Fruit fly (Drosophila melanogaster) whole organism, embryonic: Measurements from ENCODE around the gene CG8765.

Experiments
- B-H1 ChIP-seq: fragments of 200-800 bp; sonication (Bioruptor generic); IDR thresholded peaks from 3 replicates; pipeline ENCODE4 v1.3.6; 2022; ENCODE audit warnings: missing biosample characterization, missing genetic modification characterization
- Bgb ChIP-seq: fragments of 200-800 bp; sonication (Bioruptor generic); IDR thresholded peaks from 2 replicates; pipeline ENCODE4 v1.3.6; 2022; ENCODE audit warnings: missing biosample characterization, missing genetic modification characterization; ENCODE audit not compliant: partially characterized antibody
- C15 ChIP-seq: fragments of 200-800 bp; sonication (Bioruptor generic); IDR thresholded peaks from 3 replicates; pipeline ENCODE4 v1.3.6; 2022; ENCODE audit warnings: missing biosample characterization, missing genetic modification characterization
- CG13287 ChIP-seq: fragments of 200-800 bp; sonication (Bioruptor generic); IDR thresholded peaks from 2 replicates; pipeline ENCODE4 v1.3.6; 2022; ENCODE audit warnings: missing biosample characterization, missing genetic modification characterization; ENCODE audit not compliant: partially characterized antibody
- CG13894 ChIP-seq: fragments of 200-800 bp; sonication (Bioruptor generic); optimal IDR thresholded peaks from 3 replicates; lab custom pipeline; 2018; ENCODE audit warnings: missing biosample characterization, mild to moderate bottlenecking, missing genetic modification characterization, moderate library complexity
- CG17359 ChIP-seq: fragments of 200-800 bp; sonication (Bioruptor generic); optimal IDR thresholded peaks from 3 replicates; lab custom pipeline; 2018; ENCODE audit warnings: missing biosample characterization, mild to moderate bottlenecking, missing genetic modification characterization, moderate library complexity
- CG18476 ChIP-seq: fragments of 200-800 bp; sonication (Bioruptor generic); optimal IDR thresholded peaks from 2 replicates; lab custom pipeline; 2016; ENCODE audit warnings: missing biosample characterization, mild to moderate bottlenecking, missing genetic modification characterization
- CG3065 ChIP-seq: fragments of 200-800 bp; sonication (Bioruptor generic); optimal IDR thresholded peaks from 2 replicates; lab custom pipeline; 2016; ENCODE audit warnings: missing biosample characterization, missing genetic modification characterization
- CG32772 ChIP-seq: fragments of 200-800 bp; sonication (Bioruptor generic); IDR thresholded peaks from 2 replicates; pipeline ENCODE4 v1.3.6; 2022; ENCODE audit warnings: missing biosample characterization, missing genetic modification characterization
- CG4404 ChIP-seq: fragments of 200-800 bp; sonication (Bioruptor generic); IDR thresholded peaks from 2 replicates; pipeline ENCODE4 v1.3.6; 2022; ENCODE audit warnings: missing biosample characterization, missing genetic modification characterization
- CG6654 ChIP-seq: fragments of 200-800 bp; sonication (Bioruptor generic); optimal IDR thresholded peaks from 2 replicates; lab custom pipeline; 2017; ENCODE audit warnings: missing biosample characterization, mild to moderate bottlenecking, missing genetic modification characterization
- CG6791 ChIP-seq: fragments of 200-800 bp; sonication (Bioruptor generic); IDR thresholded peaks from 3 replicates; pipeline ENCODE4 v1.3.6; 2022; ENCODE audit warnings: missing biosample characterization, missing genetic modification characterization; ENCODE audit not compliant: partially characterized antibody
- CG7963 ChIP-seq: fragments of 200-800 bp; sonication (Bioruptor generic); IDR thresholded peaks from 3 replicates; pipeline ENCODE4 v1.3.6; 2022; ENCODE audit warnings: missing biosample characterization, missing genetic modification characterization; ENCODE audit not compliant: partially characterized antibody
- CG8478 ChIP-seq: fragments of >200 bp; optimal IDR thresholded peaks from 2 replicates; lab custom pipeline; 2018
- CG9932 ChIP-seq: fragments of 200-800 bp; sonication (Bioruptor generic); IDR thresholded peaks from 2 replicates; pipeline ENCODE4 v1.3.6; 2022; ENCODE audit warnings: missing biosample characterization, missing genetic modification characterization
- CTCF ChIP-seq: fragments of 200-800 bp; sonication (Bioruptor generic); optimal IDR thresholded peaks from 2 replicates; lab custom pipeline; 2017; ENCODE audit warnings: missing biosample characterization, mild to moderate bottlenecking, missing genetic modification characterization, moderate library complexity
- Dbx ChIP-seq: fragments of 200-800 bp; sonication (Bioruptor generic); IDR thresholded peaks from 3 replicates; pipeline ENCODE4 v1.3.6; 2022; ENCODE audit warnings: missing biosample characterization, missing genetic modification characterization
- Drgx ChIP-seq: fragments of 200-800 bp; sonication (Bioruptor generic); IDR thresholded peaks from 2 replicates; pipeline ENCODE4 v1.3.6; 2022; ENCODE audit warnings: missing biosample characterization, missing genetic modification characterization
- Eip74EF ChIP-seq, 2 experiments: fragments of 200-800 bp in 1 of 2; fragments of >200 bp in 1 of 2; sonication (Bioruptor generic) in 1 of 2; optimal IDR thresholded peaks; 2 replicates each; lab custom pipeline; 2017 to 2019; ENCODE audit warnings: missing biosample characterization in 2 of 2, missing genetic modification characterization in 2 of 2, mild to moderate bottlenecking in 1 of 2, moderate library complexity in 1 of 2
- Ets65A ChIP-seq: fragments of 200-800 bp; sonication (Bioruptor generic); peaks from one replicate; lab custom pipeline; 2016; ENCODE audit warnings: missing biosample characterization, missing genetic modification characterization
- H15 ChIP-seq: fragments of 200-800 bp; sonication (Bioruptor generic); IDR thresholded peaks from 3 replicates; pipeline ENCODE4 v1.3.6; 2022; ENCODE audit warnings: missing biosample characterization, missing genetic modification characterization
- HLH4C ChIP-seq: fragments of 200-800 bp; sonication (Bioruptor generic); IDR thresholded peaks from 3 replicates; pipeline ENCODE4 v1.3.6; 2022; ENCODE audit warnings: missing biosample characterization, missing genetic modification characterization; ENCODE audit not compliant: partially characterized antibody
- Hmr ChIP-seq: fragments of 200-800 bp; sonication (Bioruptor generic); optimal IDR thresholded peaks from 3 replicates; lab custom pipeline; 2017; ENCODE audit warnings: mild to moderate bottlenecking, missing biosample characterization, missing genetic modification reagents, missing genetic modification characterization
- Hr39 ChIP-seq: fragments of >200 bp; optimal IDR thresholded peaks from 2 replicates; lab custom pipeline; 2017
- Max ChIP-seq: fragments of 200-800 bp; sonication (Bioruptor generic); optimal IDR thresholded peaks from 2 replicates; lab custom pipeline; 2016; ENCODE audit warnings: missing biosample characterization, mild to moderate bottlenecking, missing genetic modification characterization
- Med ChIP-seq: fragments of 200-800 bp; sonication (Bioruptor generic); peaks from one replicate; lab custom pipeline; 2016; ENCODE audit warnings: missing biosample characterization, missing genetic modification characterization, mild to moderate bottlenecking, inconsistent platforms, moderate library complexity
- Mrtf ChIP-seq: fragments of 200-800 bp; sonication (Bioruptor generic); IDR thresholded peaks from 3 replicates; pipeline ENCODE4 v1.3.6; 2022; ENCODE audit warnings: missing biosample characterization, missing genetic modification characterization
- Myb ChIP-seq: fragments of 200-800 bp; sonication (Bioruptor generic); optimal IDR thresholded peaks from 2 replicates; lab custom pipeline; 2016; ENCODE audit warnings: missing biosample characterization, missing genetic modification characterization
- Pdp1 ChIP-seq, 2 experiments: fragments of 200-800 bp; sonication (Bioruptor generic); optimal IDR thresholded peaks; 3 replicates each; lab custom pipeline; 2016; ENCODE audit warnings: missing biosample characterization in 2 of 2, missing genetic modification characterization in 2 of 2, mild to moderate bottlenecking in 1 of 2, moderate library complexity in 1 of 2
- Rfx ChIP-seq: fragments of 200-800 bp; sonication (Bioruptor generic); IDR thresholded peaks from 2 replicates; pipeline ENCODE4 v1.3.6; 2022; ENCODE audit warnings: missing biosample characterization, missing genetic modification characterization
- Scr ChIP-seq: fragments of 200-800 bp; sonication (Bioruptor generic); IDR thresholded peaks from 2 replicates; pipeline ENCODE4 v1.3.6; 2022; ENCODE audit warnings: missing biosample characterization, missing genetic modification characterization; ENCODE audit not compliant: partially characterized antibody
- Tbp ChIP-seq: fragments of >200 bp; optimal IDR thresholded peaks from 2 replicates; lab custom pipeline; 2018; ENCODE audit warnings: missing biosample characterization, missing genetic modification characterization
- amos ChIP-seq: fragments of 200-800 bp; sonication (Bioruptor generic); IDR thresholded peaks from 2 replicates; pipeline ENCODE4 v1.3.6; 2022; ENCODE audit warnings: missing biosample characterization, missing genetic modification characterization; ENCODE audit not compliant: partially characterized antibody
- ato ChIP-seq: fragments of 200-800 bp; sonication (Bioruptor generic); IDR thresholded peaks from 2 replicates; pipeline ENCODE4 v1.3.6; 2022; ENCODE audit warnings: missing biosample characterization, missing genetic modification characterization; ENCODE audit not compliant: partially characterized antibody
- bsh ChIP-seq, 2 experiments: fragments of 200-800 bp; sonication (Bioruptor generic); optimal IDR thresholded peaks; 2 replicates each; lab custom pipeline; 2017 to 2018; ENCODE audit warnings: mild to moderate bottlenecking in 2 of 2, missing biosample characterization in 2 of 2, missing genetic modification characterization in 2 of 2, moderate library complexity in 1 of 2
- jigr1 ChIP-seq: fragments of 200-800 bp; sonication (Bioruptor generic); IDR thresholded peaks from 3 replicates; pipeline ENCODE4 v1.3.6; 2022; ENCODE audit warnings: missing biosample characterization, missing genetic modification characterization
- mam ChIP-seq: fragments of 200-800 bp; sonication (Bioruptor generic); optimal IDR thresholded peaks from 3 replicates; lab custom pipeline; 2016; ENCODE audit warnings: missing biosample characterization, missing genetic modification characterization
- nerfin-2 ChIP-seq: fragments of 200-800 bp; sonication (Bioruptor generic); IDR thresholded peaks from 2 replicates; pipeline ENCODE4 v1.3.6; 2022; ENCODE audit warnings: missing biosample characterization, missing genetic modification characterization; ENCODE audit not compliant: partially characterized antibody
- nom ChIP-seq: fragments of 200-800 bp; sonication (Bioruptor generic); optimal IDR thresholded peaks from 2 replicates; lab custom pipeline; 2017; ENCODE audit warnings: missing biosample characterization, missing genetic modification characterization, mild to moderate bottlenecking, moderate library complexity, missing genetic modification reagents
- pan ChIP-seq, 4 experiments: fragments of >200 bp in 3 of 4; fragments of 200-800 bp in 1 of 4; sonication (Bioruptor generic) in 1 of 4; optimal IDR thresholded peaks in 3 of 4; IDR thresholded peaks in 1 of 4; 2 replicates each; pipeline versions ENCODE4 v1.3.6 to Lab custom; 2017 to 2022; ENCODE audit warnings: missing biosample characterization in 2 of 4, missing genetic modification characterization in 2 of 4, mixed read lengths in 1 of 4
- pita ChIP-seq: fragments of 200-800 bp; sonication (Bioruptor generic); optimal IDR thresholded peaks from 2 replicates; lab custom pipeline; 2017; ENCODE audit warnings: missing biosample characterization, mild to moderate bottlenecking, missing genetic modification characterization
- pzg ChIP-seq: fragments of 200-800 bp; sonication (Bioruptor generic); optimal IDR thresholded peaks from 3 replicates; lab custom pipeline; 2018; ENCODE audit warnings: missing biosample characterization, mild to moderate bottlenecking, missing genetic modification characterization, moderate library complexity
- ro ChIP-seq: fragments of 200-800 bp; sonication (Bioruptor generic); IDR thresholded peaks from 2 replicates; pipeline ENCODE4 v1.3.6; 2022; ENCODE audit warnings: missing biosample characterization, missing genetic modification characterization
- sens ChIP-seq: fragments of 200-800 bp; sonication (Bioruptor generic); peaks from one replicate; lab custom pipeline; 2016; ENCODE audit warnings: missing biosample characterization, missing genetic modification characterization
- sqz ChIP-seq: fragments of 200-800 bp; sonication (Bioruptor generic); optimal IDR thresholded peaks from 3 replicates; lab custom pipeline; 2018; ENCODE audit warnings: missing biosample characterization, mild to moderate bottlenecking, missing genetic modification characterization
- sr ChIP-seq: fragments of 200-800 bp; sonication (Bioruptor generic); IDR thresholded peaks from 3 replicates; pipeline ENCODE4 v1.3.6; 2022; ENCODE audit warnings: missing biosample characterization, missing genetic modification characterization
- tna ChIP-seq: fragments of 200-800 bp; sonication (Bioruptor generic); IDR thresholded peaks from 2 replicates; pipeline ENCODE4 v1.3.6; 2022; ENCODE audit warnings: missing biosample characterization, missing genetic modification characterization; ENCODE audit not compliant: partially characterized antibody
- trh ChIP-seq: fragments of 200-800 bp; sonication (Bioruptor generic); optimal IDR thresholded peaks from 2 replicates; lab custom pipeline; 2016; ENCODE audit warnings: missing biosample characterization, missing genetic modification characterization

The CG8765 gene

DNA sequence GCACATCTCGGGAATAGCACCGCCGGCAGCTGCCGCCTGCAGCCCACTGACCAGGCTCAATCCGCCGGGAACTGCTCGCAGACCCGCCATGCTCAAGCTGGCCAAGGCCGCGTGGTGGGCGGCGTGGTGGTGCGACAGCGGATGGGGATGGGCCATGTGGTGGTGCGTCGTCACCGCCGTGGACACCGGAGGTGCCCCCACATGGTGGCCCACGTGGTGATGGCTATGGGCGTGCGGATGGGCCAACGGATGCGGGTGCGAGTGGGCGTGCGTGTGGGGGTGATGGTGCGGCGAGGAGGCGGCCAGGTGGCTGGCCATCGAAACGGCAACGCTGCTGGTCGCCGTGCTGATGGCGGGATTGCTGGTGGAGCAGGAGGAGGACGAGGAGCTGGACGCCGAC, 33.7 kb downstream of the CG8765 start:
- TF ChIP-seq Ets65A (peak; percentile 65), CG4404 (GFP tag; lab: Robert Waterston, UW) (0 out of 2 replicates have a peak, but pooled peaks have one; percentile 18), CG8478 (lab: Kevin White, UChicago) (peak; percentile 46), Eip74EF (GFP tag; optimal IDR thresholded peaks at IDR 0.05; lab: Kevin White, UChicago) (no peak), CG9932 (0 out of 2 replicates have a peak, but pooled peaks have one; percentile 26), Med (GFP tag; lab: Kevin White, UChicago) (peak; percentile 60), pzg (GFP tag; lab: Kevin White, UChicago) (no peak), Hr39 (lab: Kevin White, UChicago) (peak; percentile 89), sr (GFP tag; lab: Robert Waterston, UW) (0 out of 3 replicates have a peak, but pooled peaks have one; percentile 8), ro (GFP tag; lab: Robert Waterston, UW) (0 out of 2 replicates have a peak, but pooled peaks have one; percentile 5)

DNA sequence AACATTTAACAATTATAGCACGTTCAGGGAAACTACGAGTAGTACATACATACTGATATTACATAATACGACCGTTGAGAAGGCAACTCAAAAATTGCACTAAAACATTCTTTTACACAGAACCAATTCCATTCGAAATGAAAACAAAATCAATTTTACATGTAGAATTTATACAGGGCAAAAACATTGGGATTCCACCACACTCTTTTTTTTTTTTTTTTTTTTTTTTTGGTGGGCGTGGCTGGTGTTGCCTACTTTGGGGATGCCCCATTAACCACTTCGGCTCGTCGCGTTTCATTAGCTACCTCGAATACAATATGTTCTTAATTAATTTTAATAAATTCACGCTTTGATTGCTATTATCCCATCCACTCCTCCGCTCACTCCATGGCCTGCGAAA, 36.6 kb downstream of the CG8765 start:
- no peak for TF ChIP-seq mam
- TF ChIP-seq Scr (GFP tag; lab: Robert Waterston, UW), result no peak
- TF ChIP-seq Med (GFP tag; lab: Kevin White, UChicago), result peak; percentile 68
- peak; percentile 17 for TF ChIP-seq CG3065 (GFP tag; lab: Kevin White, UChicago)
- TF ChIP-seq pan (optimal IDR thresholded peaks at IDR 0.05; lab: Kevin White, UChicago), result no peak
- peak in 1 of 2 experiments; percentile 16 for TF ChIP-seq pan (GFP tag; optimal IDR thresholded peaks at IDR 0.05 in 1 of 2, IDR thresholded peaks at IDR 0.05 in 1 of 2)
- no peak for TF ChIP-seq Tbp (GFP tag; lab: Kevin White, UChicago)
- TF ChIP-seq CTCF (GFP tag; lab: Kevin White, UChicago), result peak; percentile 74
- TF ChIP-seq Pdp1 (GFP tag; optimal IDR thresholded peaks at IDR 0.05; lab: Kevin White, UChicago), result peak in 1 of 2 experiments; percentile 88
- peak in 1 of 2 experiments; percentile 39 for TF ChIP-seq bsh (GFP tag; optimal IDR thresholded peaks at IDR 0.05; lab: Kevin White, UChicago)
- TF ChIP-seq CG17359, result peak; percentile 78
- TF ChIP-seq CG6791 (GFP tag; lab: Robert Waterston, UW), result 0 out of 3 replicates have a peak, but pooled peaks have one; percentile 28
- TF ChIP-seq C15 (GFP tag; lab: Robert Waterston, UW), result 0 out of 3 replicates have a peak, but pooled peaks have one; percentile 15
- TF ChIP-seq Mrtf (GFP tag; lab: Robert Waterston, UW), result no peak
- no peak for TF ChIP-seq CG6654 (GFP tag; lab: Kevin White, UChicago)
- peak; percentile 25; the same call in 1 of the 2 replicates for TF ChIP-seq amos (GFP tag; lab: Robert Waterston, UW)
- peak; percentile 28 for TF ChIP-seq sens (GFP tag; lab: Kevin White, UChicago)
- TF ChIP-seq pita, result peak; percentile 19
- TF ChIP-seq Drgx, result peak; percentile 24; the same call in 1 of the 2 replicates
- TF ChIP-seq sqz (GFP tag; lab: Kevin White, UChicago), result peak; percentile 25
- TF ChIP-seq Hmr, result no peak
- peak; percentile 20 for TF ChIP-seq Myb (GFP tag; lab: Kevin White, UChicago)
- TF ChIP-seq trh (GFP tag; lab: Kevin White, UChicago), result no peak
- TF ChIP-seq nom (GFP tag; lab: Kevin White, UChicago), result peak; percentile 77
- no peak for TF ChIP-seq Max (GFP tag; lab: Kevin White, UChicago)
- TF ChIP-seq CG9932, result no peak
- TF ChIP-seq H15, result 0 out of 3 replicates have a peak, but pooled peaks have one; percentile 17
- TF ChIP-seq CG18476 (GFP tag; lab: Kevin White, UChicago), result no peak
- no peak for TF ChIP-seq jigr1 (GFP tag; lab: Robert Waterston, UW)
- TF ChIP-seq CG32772, result peak; percentile 81
- 0 out of 2 replicates have a peak, but pooled peaks have one; percentile 13 for TF ChIP-seq Rfx

DNA sequence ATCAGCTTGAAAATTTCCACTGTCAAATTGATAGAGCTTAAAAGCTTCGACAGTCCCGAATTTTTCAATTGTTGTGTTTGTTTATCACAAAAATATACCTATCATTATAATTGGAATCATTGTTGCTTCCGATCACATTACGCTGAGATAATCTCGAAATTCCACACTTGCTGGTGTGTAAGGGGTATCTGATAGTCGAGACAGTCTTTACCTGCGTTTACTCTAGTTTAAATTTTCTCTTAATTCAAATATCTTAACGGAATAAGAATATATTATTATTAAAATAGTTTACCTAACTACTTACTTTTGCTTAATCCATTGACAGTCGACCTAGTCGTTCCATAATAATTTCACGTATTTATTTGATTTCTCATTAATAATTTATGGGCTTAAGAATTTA, 37.0 kb downstream of the CG8765 start:
- TF ChIP-seq Dbx (GFP tag; lab: Robert Waterston, UW), result no peak
- TF ChIP-seq CG7963 (GFP tag; lab: Robert Waterston, UW), result peak; percentile 72
- peak; percentile 74; the same call in 1 of the 2 replicates for TF ChIP-seq nerfin-2 (GFP tag; lab: Robert Waterston, UW)
- TF ChIP-seq CG13287, result peak; percentile 40; the same call in 1 of the 2 replicates
- 0 out of 2 replicates have a peak, but pooled peaks have one; percentile 26 for TF ChIP-seq ato (GFP tag; lab: Robert Waterston, UW)
- peak; percentile 28; the same call in 1 of the 2 replicates for TF ChIP-seq Bgb
- TF ChIP-seq B-H1 (GFP tag; lab: Robert Waterston, UW), result no peak
- no peak for TF ChIP-seq CG13894 (tag; lab: Kevin White, UChicago)
- peak; percentile 83 for TF ChIP-seq tna
- TF ChIP-seq HLH4C (GFP tag; lab: Robert Waterston, UW), result peak; percentile 92
